1 worm cellular context compared by ENCODE assay signal in genomic region chrX:10767669-10768068, ce11.
TF ChIP-seq lines count a peak whose summit lies in the region.

No protein-coding gene starts in this region.

TF ChIP-seq in whole organism, L4 larva, 104 proteins besides CTCF, POLR2A, EP300 and RAD21 (continued from another document):
- TF ChIP-seq lir-3 (tag; optimal IDR thresholded peaks at IDR 0.05; lab: Kevin White, UChicago) (no peak), unc-39 (tag; optimal IDR thresholded peaks at IDR 0.05; lab: Kevin White, UChicago) (no peak), R02D3.7 (tag; optimal IDR thresholded peaks at IDR 0.05; lab: Kevin White, UChicago) (no peak), lsy-2 (tag; optimal IDR thresholded peaks at IDR 0.05; lab: Kevin White, UChicago) (peak in 1 of 2 experiments; percentile 32), nhr-6 (tag; optimal IDR thresholded peaks at IDR 0.05; lab: Kevin White, UChicago) (peak; percentile 3), lin-39 (tag; optimal IDR thresholded peaks at IDR 0.05; lab: Kevin White, UChicago) (no peak), ces-1 (GFP tag; optimal IDR thresholded peaks at IDR 0.05; lab: Kevin White, UChicago) (peak; percentile 9), daf-19 (GFP tag; conservative IDR thresholded peaks at IDR 0.05; lab: Robert Waterston, UW) (no peak), mes-2 (tag; optimal IDR thresholded peaks at IDR 0.05; lab: Kevin White, UChicago; ENCODE audit: poor library complexity, severe bottlenecking) (peak; percentile 56), nhr-48 (tag; optimal IDR thresholded peaks at IDR 0.05; lab: Kevin White, UChicago) (peak; percentile 52), tag-97 (GFP tag; IDR thresholded peaks at IDR 0.05; lab: Robert Waterston, UW) (0 out of 2 replicates have a peak, but pooled peaks have one; percentile 76), rbr-2 (tag; optimal IDR thresholded peaks at IDR 0.05; lab: Kevin White, UChicago) (peak; percentile 34), hmg-1.1 (GFP tag; IDR thresholded peaks at IDR 0.05; lab: Robert Waterston, UW) (peak; percentile 50), nhr-10 (tag; optimal IDR thresholded peaks at IDR 0.05; lab: Kevin White, UChicago) (no peak)
